Fruit fly (Drosophila melanogaster): ENCODE measurements around the gene CG5087.

DNA sequence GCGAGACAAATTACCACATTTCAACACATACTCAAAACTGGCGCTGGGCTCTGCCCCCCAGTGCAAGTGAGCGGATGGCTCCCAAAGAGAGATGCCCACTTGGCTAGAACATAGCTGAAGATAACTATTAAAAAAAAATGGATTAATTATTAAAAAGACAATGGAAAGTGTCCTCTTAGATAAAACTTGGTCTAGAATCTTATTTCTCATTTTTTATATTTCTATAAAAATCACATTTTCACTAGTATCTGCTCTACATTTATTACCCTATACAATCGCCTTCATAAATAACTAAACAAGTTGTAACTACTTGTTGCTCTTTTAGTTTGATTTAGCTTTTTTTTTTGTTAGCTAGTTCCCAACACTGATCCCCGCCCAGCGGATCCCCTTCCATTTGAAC is 34.9 kb downstream of the CG5087 start:
- TF ChIP-seq bab1 (GFP tag; optimal IDR thresholded peaks at IDR 0.05) (no peak), tj (GFP tag; optimal IDR thresholded peaks at IDR 0.05) (no peak), CG14711 (tag; optimal IDR thresholded peaks at IDR 0.05) (no peak), pad (GFP tag; optimal IDR thresholded peaks at IDR 0.05) (no peak), Mnt (GFP tag; optimal IDR thresholded peaks at IDR 0.05) (no peak), CG5204 (GFP tag; optimal IDR thresholded peaks at IDR 0.05) (no peak), CG7101 (tag; optimal IDR thresholded peaks at IDR 0.05) (no peak)
